Worm (Caenorhabditis elegans) whole organism, young adult: ENCODE measurements around the gene BE0003N10.1.

Source experiments
- Y95B8A.8 ChIP-seq: fragments of 200-800 bp; sonication (Bioruptor generic); IDR thresholded peaks from 2 replicates; pipeline ENCODE4 v1.3.6; 2022; ENCODE audit warnings: missing genetic modification reagents, missing genetic modification characterization, missing compliant biosample characterization
- ekl-4 ChIP-seq: fragments of 200-800 bp; sonication (Bioruptor generic); IDR thresholded peaks from 2 replicates; pipeline ENCODE4 v1.3.6; 2022; ENCODE audit warnings: missing genetic modification reagents, missing genetic modification characterization, missing compliant biosample characterization
- lir-1 ChIP-seq: fragments of 200-800 bp; sonication (Bioruptor generic); conservative IDR thresholded peaks from 2 replicates; pipeline ENCODE4 v1.3.6; 2022; ENCODE audit warnings: missing genetic modification reagents, missing genetic modification characterization, missing compliant biosample characterization
- nhr-27 ChIP-seq: fragments of 200-800 bp; sonication (Bioruptor generic); optimal IDR thresholded peaks from 2 replicates; lab custom pipeline; 2018; ENCODE audit warnings: mild to moderate bottlenecking, missing genetic modification characterization, moderate library complexity, missing compliant biosample characterization
- sptf-2 ChIP-seq: fragments of 200-800 bp; sonication (Bioruptor generic); optimal IDR thresholded peaks from 2 replicates; lab custom pipeline; 2018; ENCODE audit warnings: mild to moderate bottlenecking, missing genetic modification characterization, missing compliant biosample characterization

ce11 chrIII:1034853-1035252 is 2.4 kb upstream of the BE0003N10.1 start:
- TF ChIP-seq ekl-4 (GFP tag; lab: Robert Waterston, UW) (no peak), Y95B8A.8 (GFP tag; lab: Robert Waterston, UW) (no peak), sptf-2 (GFP tag; lab: Kevin White, UChicago) (no peak), nhr-27 (tag; lab: Kevin White, UChicago) (no peak), lir-1 (GFP tag; lab: Robert Waterston, UW) (no peak)
